Worm (Caenorhabditis elegans) whole organism, young adult: Measurements from ENCODE around the gene riok-3.

Experiments
- K11D2.4 ChIP-seq: fragments of 200-800 bp; sonication (Bioruptor generic); IDR thresholded peaks from 2 replicates; pipeline ENCODE4 v1.3.6; 2022; ENCODE audit warnings: missing genetic modification reagents, missing genetic modification characterization, missing compliant biosample characterization
- ccch-3 ChIP-seq: fragments of 200-800 bp; sonication (Bioruptor generic); optimal IDR thresholded peaks from 2 replicates; lab custom pipeline; 2018; ENCODE audit warnings: mild to moderate bottlenecking, missing genetic modification characterization, missing compliant biosample characterization
- cebp-1 ChIP-seq, 2 experiments: fragments of 200-800 bp in 1 of 2; sonication (Bioruptor generic) in 1 of 2; sonication (generic microtip) in 1 of 2; IDR thresholded peaks in 1 of 2; optimal IDR thresholded peaks in 1 of 2; 2 replicates each; pipeline versions ENCODE4 v1.3.6 to Lab custom; 2017 to 2022; ENCODE audit warnings: missing compliant biosample characterization in 2 of 2, missing genetic modification characterization in 2 of 2, mild to moderate bottlenecking in 1 of 2, missing genetic modification reagents in 1 of 2, moderate library complexity in 1 of 2
- dpl-1 ChIP-seq: fragments of 150-350 bp; optimal IDR thresholded peaks from 2 replicates; lab custom pipeline; 2014; ENCODE audit warnings: missing biosample characterization, missing genetic modification reagents, missing genetic modification characterization
- repo-1 ChIP-seq: sonication (generic microtip); optimal IDR thresholded peaks from 2 replicates; lab custom pipeline; 2017; ENCODE audit warnings: mild to moderate bottlenecking, missing genetic modification characterization, missing compliant biosample characterization
- ztf-26 ChIP-seq: sonication (generic microtip); optimal IDR thresholded peaks from 2 replicates; lab custom pipeline; 2017; ENCODE audit warnings: missing genetic modification characterization, missing compliant biosample characterization

DNA sequence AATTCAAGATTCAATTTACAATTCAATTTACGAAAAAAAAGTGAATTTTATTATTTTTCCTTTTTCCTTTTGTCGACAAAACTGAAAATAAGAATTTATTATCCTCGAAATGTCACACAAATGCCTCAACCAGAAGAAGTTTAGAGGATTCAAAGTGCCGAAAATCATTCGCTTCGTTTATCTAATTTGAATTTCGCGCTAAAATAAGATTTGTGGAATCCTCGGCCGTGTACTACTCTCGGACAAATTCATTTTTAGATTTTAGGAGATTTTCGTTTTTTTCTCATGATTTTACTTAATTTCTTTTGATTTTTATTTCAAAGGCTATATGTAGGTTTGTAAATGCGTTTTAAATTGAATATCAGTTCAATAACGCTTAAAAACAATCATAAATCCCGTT lies 43.8 kb upstream of the riok-3 start:
- TF ChIP-seq ztf-26 = no peak
- TF ChIP-seq cebp-1 (GFP tag; IDR thresholded peaks at IDR 0.05; lab: Robert Waterston, UW) = no peak
- TF ChIP-seq cebp-1 (tag; optimal IDR thresholded peaks at IDR 0.05; lab: Kevin White, UChicago) = no peak
- TF ChIP-seq dpl-1 (GFP tag; lab: Kevin White, UChicago) = no peak
- TF ChIP-seq repo-1 (tag; lab: Kevin White, UChicago) = no peak
- TF ChIP-seq ccch-3 (GFP tag; lab: Kevin White, UChicago) = no peak
- TF ChIP-seq K11D2.4 (GFP tag; lab: Robert Waterston, UW) = no peak
